Worm (Caenorhabditis elegans) whole organism, young adult: ENCODE measurements around the gene Y51H7BR.8.
A peak's percentile ranks its signal among the peaks of the same experiment; 100 is the strongest.

Source experiments
- C17E4.6 ChIP-seq: fragments of 200-800 bp; sonication (Bioruptor generic); IDR thresholded peaks from 2 replicates; pipeline ENCODE4 v1.3.6; 2022; ENCODE audit warnings: missing genetic modification reagents, missing genetic modification characterization, missing compliant biosample characterization
- F22D6.2 ChIP-seq: sonication (generic microtip); optimal IDR thresholded peaks from 2 replicates; lab custom pipeline; 2016; ENCODE audit warnings: mild to moderate bottlenecking, missing genetic modification characterization, missing compliant biosample characterization
- F33H1.4 ChIP-seq: fragments of 200-800 bp; sonication (Bioruptor generic); IDR thresholded peaks from 2 replicates; pipeline ENCODE4 v1.3.6; 2022; ENCODE audit warnings: missing genetic modification reagents, missing genetic modification characterization, missing compliant biosample characterization
- F49E8.2 ChIP-seq: sonication (generic microtip); optimal IDR thresholded peaks from 3 replicates; lab custom pipeline; 2017; ENCODE audit warnings: missing genetic modification characterization, mild to moderate bottlenecking, missing compliant biosample characterization, antibody characterized with exemption, moderate library complexity; ENCODE audit not compliant: insufficient read depth
- F57C9.4 ChIP-seq: sonication (generic microtip); optimal IDR thresholded peaks from 2 replicates; lab custom pipeline; 2017; ENCODE audit warnings: mild to moderate bottlenecking, missing genetic modification characterization, missing compliant biosample characterization
- K11D2.4 ChIP-seq: fragments of 200-800 bp; sonication (Bioruptor generic); IDR thresholded peaks from 2 replicates; pipeline ENCODE4 v1.3.6; 2022; ENCODE audit warnings: missing genetic modification reagents, missing genetic modification characterization, missing compliant biosample characterization
- K12H6.12 ChIP-seq: fragments of 200-800 bp; sonication (Bioruptor generic); optimal IDR thresholded peaks from 2 replicates; lab custom pipeline; 2018; ENCODE audit warnings: mild to moderate bottlenecking, missing genetic modification characterization, missing compliant biosample characterization
- T07F8.4 ChIP-seq: sonication (generic microtip); optimal IDR thresholded peaks from 2 replicates; lab custom pipeline; 2016; ENCODE audit warnings: mild to moderate bottlenecking, missing genetic modification characterization, moderate library complexity, missing compliant biosample characterization
- Y95B8A.8 ChIP-seq: fragments of 200-800 bp; sonication (Bioruptor generic); IDR thresholded peaks from 2 replicates; pipeline ENCODE4 v1.3.6; 2022; ENCODE audit warnings: missing genetic modification reagents, missing genetic modification characterization, missing compliant biosample characterization
- ZK185.1 ChIP-seq: sonication (generic microtip); optimal IDR thresholded peaks from 2 replicates; lab custom pipeline; 2016; ENCODE audit warnings: mild to moderate bottlenecking, missing genetic modification characterization, missing compliant biosample characterization; ENCODE audit not compliant: poor library complexity, severe bottlenecking
- attf-6 ChIP-seq: fragments of 200-800 bp; sonication (Bioruptor generic); IDR thresholded peaks from 2 replicates; pipeline ENCODE4 v1.3.6; 2022; ENCODE audit warnings: missing genetic modification reagents, missing genetic modification characterization, missing compliant biosample characterization
- bed-2 ChIP-seq: fragments of 200-800 bp; sonication (Bioruptor generic); IDR thresholded peaks from 2 replicates; pipeline ENCODE4 v1.3.6; 2022; ENCODE audit warnings: missing genetic modification reagents, missing genetic modification characterization, missing compliant biosample characterization
- cebp-1 ChIP-seq, 2 experiments: fragments of 200-800 bp in 1 of 2; sonication (Bioruptor generic) in 1 of 2; sonication (generic microtip) in 1 of 2; IDR thresholded peaks in 1 of 2; optimal IDR thresholded peaks in 1 of 2; 2 replicates each; pipeline versions ENCODE4 v1.3.6 to Lab custom; 2017 to 2022; ENCODE audit warnings: missing compliant biosample characterization in 2 of 2, missing genetic modification characterization in 2 of 2, mild to moderate bottlenecking in 1 of 2, missing genetic modification reagents in 1 of 2, moderate library complexity in 1 of 2
- ceh-40 ChIP-seq: fragments of 200-800 bp; sonication (Bioruptor generic); IDR thresholded peaks from 2 replicates; pipeline ENCODE4 v1.3.6; 2022; ENCODE audit warnings: missing genetic modification characterization, missing compliant biosample characterization
- ceh-91 ChIP-seq: fragments of 200-800 bp; sonication (Bioruptor generic); IDR thresholded peaks from 2 replicates; pipeline ENCODE4 v1.3.6; 2022; ENCODE audit warnings: missing genetic modification reagents, missing genetic modification characterization, missing compliant biosample characterization
- chd-7 ChIP-seq: sonication (generic microtip); optimal IDR thresholded peaks from 2 replicates; lab custom pipeline; 2016; ENCODE audit warnings: mild to moderate bottlenecking, missing genetic modification characterization, moderate library complexity, missing compliant biosample characterization
- dox-1 ChIP-seq: fragments of 200-800 bp; sonication (Bioruptor generic); IDR thresholded peaks from 2 replicates; pipeline ENCODE4 v1.3.6; 2022; ENCODE audit warnings: missing genetic modification reagents, missing genetic modification characterization, missing compliant biosample characterization
- dpff-1 ChIP-seq: sonication (generic microtip); optimal IDR thresholded peaks from 2 replicates; lab custom pipeline; 2017; ENCODE audit warnings: mild to moderate bottlenecking, missing genetic modification characterization, missing compliant biosample characterization
- egrh-3 ChIP-seq: fragments of 200-800 bp; sonication (Bioruptor generic); IDR thresholded peaks from 2 replicates; pipeline ENCODE4 v1.3.6; 2022; ENCODE audit warnings: missing genetic modification reagents, missing genetic modification characterization, missing compliant biosample characterization
- lin-40 ChIP-seq: sonication (generic microtip); optimal IDR thresholded peaks from 2 replicates; lab custom pipeline; 2016; ENCODE audit warnings: missing genetic modification characterization, mild to moderate bottlenecking, missing compliant biosample characterization, missing genotype, missing genetic modification reagents
- lsy-27 ChIP-seq: sonication (generic microtip); optimal IDR thresholded peaks from 2 replicates; lab custom pipeline; 2017; ENCODE audit warnings: missing genetic modification characterization, mild to moderate bottlenecking, missing compliant biosample characterization, antibody characterized with exemption, missing genotype, borderline replicate concordance; ENCODE audit not compliant: insufficient read depth
- madf-8 ChIP-seq: fragments of 200-800 bp; sonication (Bioruptor generic); conservative IDR thresholded peaks from 2 replicates; pipeline ENCODE4 v1.3.6; 2022; ENCODE audit warnings: missing genetic modification reagents, missing genetic modification characterization, missing compliant biosample characterization
- mes-4 ChIP-seq: sonication (generic microtip); optimal IDR thresholded peaks from 2 replicates; lab custom pipeline; 2016; ENCODE audit warnings: missing genotype, missing genetic modification characterization, missing compliant biosample characterization
- nfya-1 ChIP-seq: sonication (generic microtip); optimal IDR thresholded peaks from 2 replicates; lab custom pipeline; 2017; ENCODE audit warnings: antibody characterized with exemption, missing compliant biosample characterization, missing genetic modification characterization, borderline replicate concordance; ENCODE audit not compliant: insufficient read depth
- nhr-90 ChIP-seq: sonication (generic microtip); optimal IDR thresholded peaks from 2 replicates; lab custom pipeline; 2016; ENCODE audit warnings: missing genotype, mild to moderate bottlenecking, missing genetic modification characterization, missing compliant biosample characterization
- snpc-3.4 ChIP-seq: sonication (generic microtip); optimal IDR thresholded peaks from 2 replicates; lab custom pipeline; 2017; ENCODE audit warnings: missing genetic modification characterization, mild to moderate bottlenecking, missing compliant biosample characterization, antibody characterized with exemption, moderate library complexity, missing genotype, missing genetic modification reagents
- snpc-4 ChIP-seq, 5 experiments: fragments of 150-350 bp in 1 of 5; sonication (generic microtip) in 4 of 5; optimal IDR thresholded peaks; 2 replicates each; lab custom pipeline; 2014 to 2018; ENCODE audit warnings: missing genetic modification characterization in 5 of 5, missing biosample characterization in 3 of 5, antibody characterized with exemption in 2 of 5, mild to moderate bottlenecking in 2 of 5, missing compliant biosample characterization in 2 of 5, missing genotype in 2 of 5, moderate library complexity in 2 of 5, missing genetic modification reagents in 1 of 5
- sptf-2 ChIP-seq: fragments of 200-800 bp; sonication (Bioruptor generic); optimal IDR thresholded peaks from 2 replicates; lab custom pipeline; 2018; ENCODE audit warnings: mild to moderate bottlenecking, missing genetic modification characterization, missing compliant biosample characterization
- tbx-9 ChIP-seq: sonication (generic microtip); optimal IDR thresholded peaks from 2 replicates; lab custom pipeline; 2016; ENCODE audit warnings: borderline replicate concordance, missing genetic modification characterization, inconsistent platforms, missing compliant biosample characterization
- unc-62 ChIP-seq: fragments of 150-350 bp; optimal IDR thresholded peaks from 2 replicates; lab custom pipeline; 2014; ENCODE audit warnings: missing biosample characterization, missing genetic modification reagents, missing genetic modification characterization
- zfh-2 ChIP-seq: fragments of 200-800 bp; sonication (Bioruptor generic); conservative IDR thresholded peaks from 2 replicates; pipeline ENCODE4 v1.3.6; 2022; ENCODE audit warnings: missing genetic modification reagents, missing genetic modification characterization, missing compliant biosample characterization

Y51H7BR.8 gene

DNA sequence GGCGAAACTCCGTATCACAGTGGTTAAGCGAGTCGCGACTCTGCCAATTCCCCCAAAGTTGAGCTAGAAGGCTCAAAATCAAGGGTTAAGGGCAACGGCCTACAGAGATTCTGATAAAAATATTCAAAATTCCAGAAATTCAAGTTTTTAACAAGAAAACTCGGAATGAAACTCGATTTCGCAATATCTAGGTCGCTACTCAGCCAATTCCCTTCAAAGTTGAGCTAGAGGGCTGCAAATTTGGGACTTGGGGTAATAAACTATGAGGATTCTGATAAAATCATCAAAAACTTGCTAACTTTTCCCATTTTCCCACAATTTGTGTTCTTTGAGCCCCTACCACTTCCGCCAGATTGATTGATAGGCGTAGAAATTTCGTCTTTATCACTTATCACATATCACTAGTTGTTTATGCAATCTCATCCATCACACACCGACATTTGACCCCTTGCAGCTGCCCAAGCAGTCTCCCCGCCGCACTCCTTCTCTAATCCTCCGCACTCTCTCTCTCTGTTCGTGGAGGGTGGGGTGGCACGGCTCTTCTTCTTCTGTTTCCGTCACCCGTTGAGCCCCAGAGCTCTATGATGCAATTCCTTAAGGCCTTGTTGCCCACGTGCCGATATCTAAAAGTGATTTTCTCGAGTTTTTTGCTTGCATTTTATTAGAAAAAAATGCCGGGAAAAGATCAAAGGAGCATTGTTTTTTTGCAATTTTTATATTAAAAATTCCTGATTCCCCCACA lies 17.2 kb upstream of the Y51H7BR.8 start (continued):
- TF ChIP-seq lsy-27 (tag; lab: Kevin White, UChicago) (no peak), zfh-2 (GFP tag; lab: Robert Waterston, UW) (peak; percentile 90), snpc-4 (GFP tag; optimal IDR thresholded peaks at IDR 0.05; lab: Kevin White, UChicago) (no peak), snpc-4 (tag; optimal IDR thresholded peaks at IDR 0.05; lab: Kevin White, UChicago) (no peak), K12H6.12 (tag; lab: Kevin White, UChicago) (peak; percentile 54), Y95B8A.8 (GFP tag; lab: Robert Waterston, UW) (no peak), C17E4.6 (GFP tag; lab: Robert Waterston, UW) (no peak), madf-8 (GFP tag; lab: Robert Waterston, UW) (no peak), F33H1.4 (GFP tag; lab: Robert Waterston, UW) (no peak), mes-4 (tag; lab: Kevin White, UChicago) (no peak), ZK185.1 (tag; lab: Kevin White, UChicago) (no peak), tbx-9 (tag; lab: Kevin White, UChicago) (no peak), ceh-40 (GFP tag; lab: Robert Waterston, UW) (no peak), cebp-1 (GFP tag; IDR thresholded peaks at IDR 0.05; lab: Robert Waterston, UW) (0 out of 2 replicates have a peak, but pooled peaks have one; percentile 14), cebp-1 (tag; optimal IDR thresholded peaks at IDR 0.05; lab: Kevin White, UChicago) (peak; percentile 92), egrh-3 (GFP tag; lab: Robert Waterston, UW) (no peak), attf-6 (GFP tag; lab: Robert Waterston, UW) (no peak), nfya-1 (tag; lab: Kevin White, UChicago) (no peak), dox-1 (GFP tag; lab: Robert Waterston, UW) (0 out of 2 replicates have a peak, but pooled peaks have one; percentile 7), sptf-2 (no peak)
- TF ChIP-seq, all 124 proteins: peak for 7

DNA sequence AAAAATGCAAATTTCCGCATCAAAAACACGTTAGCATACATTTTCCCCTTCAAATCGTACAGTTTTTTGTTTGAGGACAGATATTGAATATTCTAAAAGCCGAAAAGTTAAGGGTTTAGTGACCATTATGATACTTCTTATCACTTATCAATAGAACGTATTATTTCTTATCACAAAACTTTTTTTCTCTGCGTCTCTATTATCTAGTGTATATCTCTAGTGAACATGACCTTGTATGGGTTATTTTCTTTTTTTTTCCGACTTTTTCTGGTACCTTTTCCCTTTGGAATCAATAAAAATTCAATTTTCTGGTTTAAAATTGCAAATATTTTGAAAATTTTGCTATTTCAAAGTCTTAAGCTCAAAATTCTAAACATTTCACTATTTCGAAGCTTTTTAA lies 15.4 kb upstream of the Y51H7BR.8 start:
- TF ChIP-seq F33H1.4 (GFP tag; lab: Robert Waterston, UW), result no peak
- TF ChIP-seq ceh-91 (GFP tag; lab: Robert Waterston, UW), result no peak
- no peak for TF ChIP-seq F57C9.4 (tag; lab: Kevin White, UChicago)

DNA sequence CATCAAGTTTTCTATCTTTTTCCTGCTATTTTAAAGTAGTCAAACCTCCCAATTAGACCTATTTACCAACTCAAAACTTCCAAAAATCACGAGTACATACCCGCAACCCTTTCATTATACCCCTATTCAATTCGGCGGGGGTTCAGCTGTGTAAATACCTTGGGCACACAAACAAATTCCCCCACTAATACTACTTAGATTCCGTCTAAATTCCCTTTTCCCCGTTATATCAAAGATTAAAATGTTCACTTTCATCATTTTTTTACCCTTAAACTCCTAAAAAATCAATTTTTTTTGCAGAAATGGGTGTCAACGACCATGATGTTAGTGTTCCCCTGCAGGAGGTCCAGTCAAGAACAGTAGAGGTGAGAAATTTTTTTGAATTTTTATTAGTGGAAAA lies 14.7 kb upstream of the Y51H7BR.8 start, which contains the start of gene fdgt-1:
fdgt-1 (plus strand) TSS at position 301 of the 400 bp plus-strand sequence.
- TF ChIP-seq madf-8 (GFP tag; lab: Robert Waterston, UW) (no peak), unc-62 (GFP tag; lab: Kevin White, UChicago) (no peak), F22D6.2 (tag; lab: Kevin White, UChicago) (no peak), snpc-4 (GFP tag; optimal IDR thresholded peaks at IDR 0.05; lab: Kevin White, UChicago) (no peak), snpc-4 (tag; optimal IDR thresholded peaks at IDR 0.05; lab: Kevin White, UChicago) (no peak), chd-7 (no peak), snpc-3.4 (tag; lab: Kevin White, UChicago) (no peak), lin-40 (no peak), dox-1 (GFP tag; lab: Robert Waterston, UW) (no peak), dpff-1 (no peak), nhr-90 (no peak), bed-2 (GFP tag; lab: Robert Waterston, UW) (no peak), F49E8.2 (no peak), K11D2.4 (GFP tag; lab: Robert Waterston, UW) (no peak), T07F8.4 (no peak)
